Worm (Caenorhabditis elegans): ENCODE measurements around the gene msp-79.

msp-79 gene

DNA sequence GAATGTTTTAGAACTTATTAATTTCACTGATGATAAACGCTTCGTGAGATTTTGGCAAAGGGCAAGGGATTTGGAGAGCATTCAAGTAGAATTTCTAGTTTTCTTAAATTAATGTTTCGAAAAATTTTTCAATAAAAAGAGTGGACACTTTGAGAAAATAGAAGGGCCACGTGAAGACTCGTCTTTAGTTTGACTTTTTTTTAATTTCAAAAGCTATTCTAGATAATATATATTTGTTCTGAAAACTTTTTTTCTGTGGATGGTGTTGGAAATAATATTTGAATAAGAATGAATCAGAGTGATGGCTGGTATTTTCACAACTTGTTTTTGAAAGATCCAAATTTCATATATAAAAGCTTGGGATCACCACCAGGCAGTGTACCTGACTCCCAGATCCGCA, 18.6 kb downstream of the msp-79 start, which contains the start of gene C28D4.8:
C28D4.8 (minus strand) TSS at position 101 of the 400 bp plus-strand sequence.
- TF ChIP-seq ama-1 (optimal IDR thresholded peaks at IDR 0.05) (no peak), hlh-4 (tag; optimal IDR thresholded peaks at IDR 0.05) (no peak), nhr-71 (tag; optimal IDR thresholded peaks at IDR 0.05) (no peak), tlp-1 (tag; optimal IDR thresholded peaks at IDR 0.05) (no peak), nhr-12 (tag; optimal IDR thresholded peaks at IDR 0.05) (no peak), efl-1 (optimal IDR thresholded peaks at IDR 0.05) (no peak), efl-1 (GFP tag; optimal IDR thresholded peaks at IDR 0.05 in 1 of 2) (no peak), dpl-1 (GFP tag; optimal IDR thresholded peaks at IDR 0.05) (no peak), mdl-1 (tag; optimal IDR thresholded peaks at IDR 0.05) (no peak), elt-3 (tag; optimal IDR thresholded peaks at IDR 0.05) (no peak), nhr-76 (tag; optimal IDR thresholded peaks at IDR 0.05) (no peak)

- TF ChIP-seq mab-9 (GFP tag; IDR thresholded peaks at IDR 0.05): no peak
- no peak for TF ChIP-seq fkh-4 (tag; optimal IDR thresholded peaks at IDR 0.05; ENCODE audit: borderline replicate concordance)
- no peak for TF ChIP-seq aly-2 (tag; optimal IDR thresholded peaks at IDR 0.05)
- no peak for TF ChIP-seq fkh-10 (GFP tag; optimal IDR thresholded peaks at IDR 0.05)
- TF ChIP-seq tlp-1 (tag; optimal IDR thresholded peaks at IDR 0.05): no peak
- TF ChIP-seq nhr-90 (tag; optimal IDR thresholded peaks at IDR 0.05; ENCODE audit: poor library complexity): no peak
- TF ChIP-seq nhr-11 (tag; optimal IDR thresholded peaks at IDR 0.05): no peak
- no peak for TF ChIP-seq alr-1 (tag; optimal IDR thresholded peaks at IDR 0.05; ENCODE audit: borderline replicate concordance)
- TF ChIP-seq ceh-8 (GFP tag; optimal IDR thresholded peaks at IDR 0.05): no peak
- no peak for TF ChIP-seq egl-27 (tag; optimal IDR thresholded peaks at IDR 0.05)
- TF ChIP-seq snpc-4 (tag; optimal IDR thresholded peaks at IDR 0.05): no peak
- no peak for TF ChIP-seq rnt-1 (tag; optimal IDR thresholded peaks at IDR 0.05)
- no peak for TF ChIP-seq zip-4 (GFP tag; optimal IDR thresholded peaks at IDR 0.05)
- TF ChIP-seq xbp-1 (tag; optimal IDR thresholded peaks at IDR 0.05): no peak
- TF ChIP-seq sptf-1 (tag; optimal IDR thresholded peaks at IDR 0.05): no peak
- no peak for TF ChIP-seq F16B12.6 (tag; optimal IDR thresholded peaks at IDR 0.05)
- TF ChIP-seq pqm-1 (tag; optimal IDR thresholded peaks at IDR 0.05): no peak
- no peak for TF ChIP-seq elt-2 (tag; optimal IDR thresholded peaks at IDR 0.05)
- TF ChIP-seq grh-1 (GFP tag; IDR thresholded peaks at IDR 0.05): no peak
- TF ChIP-seq lin-13 (GFP tag; optimal IDR thresholded peaks at IDR 0.05): no peak
These were observed 20.2 kb downstream of the msp-79 start, which contains the start of gene C28D4.5 for ce11 chrIV:9746762-9747161. Gene C28D4.5 (minus strand): TSS chrIV:9746862.

ce11 chrIV:9744905-9745304, 22.0 kb downstream of the msp-79 start, which contains the start of gene C28D4.4:
Gene C28D4.4 (minus strand): TSS chrIV:9745005.
- TF ChIP-seq irx-1 (tag; optimal IDR thresholded peaks at IDR 0.05) (no peak), nhr-85 (tag) (no peak), alr-1 (tag; optimal IDR thresholded peaks at IDR 0.05; ENCODE audit: borderline replicate concordance) (no peak), unc-86 (tag; optimal IDR thresholded peaks at IDR 0.05) (no peak), lin-15B (tag; optimal IDR thresholded peaks at IDR 0.05) (no peak), C34B4.2 (tag; optimal IDR thresholded peaks at IDR 0.05) (no peak), nhr-20 (tag; optimal IDR thresholded peaks at IDR 0.05) (no peak), hpl-2 (GFP tag; optimal IDR thresholded peaks at IDR 0.05) (no peak), ceh-8 (GFP tag; optimal IDR thresholded peaks at IDR 0.05) (no peak), elt-3 (tag; optimal IDR thresholded peaks at IDR 0.05) (no peak), ets-5 (GFP tag; IDR thresholded peaks at IDR 0.05) (no peak), blmp-1 (tag; optimal IDR thresholded peaks at IDR 0.05) (no peak)

- TF ChIP-seq ceh-82 (tag; optimal IDR thresholded peaks at IDR 0.05): no peak
- TF ChIP-seq lin-15B (tag; optimal IDR thresholded peaks at IDR 0.05): no peak
- TF ChIP-seq alr-1 (tag; optimal IDR thresholded peaks at IDR 0.05; ENCODE audit: borderline replicate concordance): no peak
- TF ChIP-seq rnt-1 (tag; optimal IDR thresholded peaks at IDR 0.05): no peak
- no peak for TF ChIP-seq nhr-47 (tag; optimal IDR thresholded peaks at IDR 0.05)
- TF ChIP-seq nhr-28 (tag; optimal IDR thresholded peaks at IDR 0.05): no peak
- no peak for TF ChIP-seq hlh-4 (tag; optimal IDR thresholded peaks at IDR 0.05)
- TF ChIP-seq dpl-1 (GFP tag; optimal IDR thresholded peaks at IDR 0.05): no peak
- no peak for TF ChIP-seq F16B12.6 (tag; optimal IDR thresholded peaks at IDR 0.05)
- no peak for TF ChIP-seq snu-23 (GFP tag; optimal IDR thresholded peaks at IDR 0.05)
- TF ChIP-seq nhr-84 (tag; optimal IDR thresholded peaks at IDR 0.05): no peak
- TF ChIP-seq nhr-237 (tag; optimal IDR thresholded peaks at IDR 0.05): no peak
- no peak for TF ChIP-seq fkh-4 (tag; optimal IDR thresholded peaks at IDR 0.05; ENCODE audit: borderline replicate concordance)
- no peak for TF ChIP-seq unc-86 (tag; optimal IDR thresholded peaks at IDR 0.05)
- no peak for TF ChIP-seq vab-15 (tag; optimal IDR thresholded peaks at IDR 0.05)
- no peak for TF ChIP-seq lin-39 (tag; optimal IDR thresholded peaks at IDR 0.05)
- no peak for TF ChIP-seq ces-1 (GFP tag; optimal IDR thresholded peaks at IDR 0.05)
- TF ChIP-seq grh-1 (GFP tag; IDR thresholded peaks at IDR 0.05): no peak
- TF ChIP-seq lir-3 (tag; optimal IDR thresholded peaks at IDR 0.05; ENCODE audit: poor library complexity): no peak
These were observed 24.1 kb downstream of the msp-79 start, which contains the start of gene C28D4.7 for ce11 chrIV:9742883-9743282. Gene C28D4.7 (minus strand): TSS chrIV:9743147.

All from whole organism, L1 larva.